Fruit fly (Drosophila melanogaster) whole organism, embryonic: Measurements from ENCODE around the gene Hrd3.

Source experiments
- Asciz ChIP-seq: fragments of 200-800 bp; sonication (Bioruptor generic); optimal IDR thresholded peaks from 2 replicates; lab custom pipeline; 2017; ENCODE audit warnings: missing biosample characterization, mild to moderate bottlenecking, missing genetic modification characterization, missing genetic modification reagents
- CG10366 ChIP-seq: fragments of 200-800 bp; sonication (Bioruptor generic); IDR thresholded peaks from 2 replicates; pipeline ENCODE4 v1.3.6; 2022; ENCODE audit warnings: missing biosample characterization, missing genetic modification characterization
- CG11085 ChIP-seq: fragments of 200-800 bp; sonication (Bioruptor generic); IDR thresholded peaks from 2 replicates; pipeline ENCODE4 v1.3.6; 2022; ENCODE audit warnings: missing biosample characterization, missing genetic modification characterization
- CG11398 ChIP-seq: fragments of 200-800 bp; sonication (Bioruptor generic); optimal IDR thresholded peaks from 2 replicates; lab custom pipeline; 2016; ENCODE audit warnings: missing biosample characterization, missing genetic modification characterization
- CG11695 ChIP-seq: fragments of 200-800 bp; sonication (Bioruptor generic); IDR thresholded peaks from 3 replicates; pipeline ENCODE4 v1.3.6; 2022; ENCODE audit warnings: missing biosample characterization, missing genetic modification characterization
- CG12744 ChIP-seq: fragments of 200-800 bp; sonication (Bioruptor generic); optimal IDR thresholded peaks from 2 replicates; lab custom pipeline; 2016; ENCODE audit warnings: missing biosample characterization, missing genetic modification characterization
- CG12769 ChIP-seq: fragments of 200-800 bp; sonication (Bioruptor generic); optimal IDR thresholded peaks from 2 replicates; lab custom pipeline; 2019; ENCODE audit warnings: missing biosample characterization, mild to moderate bottlenecking, missing genetic modification characterization, moderate library complexity
- CG13894 ChIP-seq: fragments of 200-800 bp; sonication (Bioruptor generic); optimal IDR thresholded peaks from 3 replicates; lab custom pipeline; 2018; ENCODE audit warnings: missing biosample characterization, mild to moderate bottlenecking, missing genetic modification characterization, moderate library complexity
- CG1603 ChIP-seq: fragments of 200-800 bp; sonication (Bioruptor generic); optimal IDR thresholded peaks from 2 replicates; lab custom pipeline; 2019; ENCODE audit warnings: missing biosample characterization, mild to moderate bottlenecking, missing genetic modification characterization, moderate library complexity
- CG17361 ChIP-seq: fragments of 200-800 bp; sonication (Bioruptor generic); IDR thresholded peaks from 3 replicates; pipeline ENCODE4 v1.3.6; 2022; ENCODE audit warnings: missing biosample characterization, missing genetic modification characterization
- CG17612 ChIP-seq: fragments of 200-800 bp; sonication (Bioruptor generic); IDR thresholded peaks from 2 replicates; pipeline ENCODE4 v1.3.6; 2022; ENCODE audit warnings: missing biosample characterization, missing genetic modification characterization
- CG17912 ChIP-seq: fragments of 200-800 bp; sonication (Bioruptor generic); optimal IDR thresholded peaks from 2 replicates; lab custom pipeline; 2018; ENCODE audit warnings: missing biosample characterization, mild to moderate bottlenecking, missing genetic modification characterization
- CG31365 ChIP-seq: fragments of 200-800 bp; sonication (Bioruptor generic); optimal IDR thresholded peaks from 2 replicates; lab custom pipeline; 2018; ENCODE audit warnings: missing biosample characterization, mild to moderate bottlenecking, missing genetic modification characterization
- CG3163 ChIP-seq: fragments of 200-800 bp; sonication (Bioruptor generic); optimal IDR thresholded peaks from 3 replicates; lab custom pipeline; 2016; ENCODE audit warnings: missing biosample characterization, missing genetic modification characterization
- CG4328 ChIP-seq: fragments of 200-800 bp; sonication (Bioruptor generic); optimal IDR thresholded peaks from 3 replicates; lab custom pipeline; 2017; ENCODE audit warnings: missing biosample characterization, missing genetic modification reagents, missing genetic modification characterization
- CG7963 ChIP-seq: fragments of 200-800 bp; sonication (Bioruptor generic); IDR thresholded peaks from 3 replicates; pipeline ENCODE4 v1.3.6; 2022; ENCODE audit warnings: missing biosample characterization, missing genetic modification characterization; ENCODE audit not compliant: partially characterized antibody
- CG7987 ChIP-seq: fragments of 200-800 bp; sonication (Bioruptor generic); optimal IDR thresholded peaks from 2 replicates; lab custom pipeline; 2018; ENCODE audit warnings: missing biosample characterization, mild to moderate bottlenecking, missing genetic modification characterization, moderate library complexity
- CHES-1-like ChIP-seq: fragments of 200-800 bp; sonication (Bioruptor generic); optimal IDR thresholded peaks from 2 replicates; lab custom pipeline; 2016; ENCODE audit warnings: missing biosample characterization, missing genetic modification characterization
- CkIIα-i1 ChIP-seq: fragments of 200-800 bp; sonication (Bioruptor generic); IDR thresholded peaks from 2 replicates; pipeline ENCODE4 v1.3.6; 2022; ENCODE audit warnings: missing biosample characterization, missing genetic modification characterization
- Dip3 ChIP-seq: fragments of 200-800 bp; sonication (Bioruptor generic); optimal IDR thresholded peaks from 3 replicates; lab custom pipeline; 2016; ENCODE audit warnings: missing biosample characterization, missing genetic modification characterization
- Eip74EF ChIP-seq, 2 experiments: fragments of 200-800 bp in 1 of 2; fragments of >200 bp in 1 of 2; sonication (Bioruptor generic) in 1 of 2; optimal IDR thresholded peaks; 2 replicates each; lab custom pipeline; 2017 to 2019; ENCODE audit warnings: missing biosample characterization in 2 of 2, missing genetic modification characterization in 2 of 2, mild to moderate bottlenecking in 1 of 2, moderate library complexity in 1 of 2
- Fer1 ChIP-seq: fragments of 200-800 bp; sonication (Bioruptor generic); optimal IDR thresholded peaks from 2 replicates; lab custom pipeline; 2017; ENCODE audit warnings: missing biosample characterization, mild to moderate bottlenecking, missing genetic modification characterization
- MBD-R2 ChIP-seq: fragments of 200-800 bp; sonication (Bioruptor generic); IDR thresholded peaks from 2 replicates; pipeline ENCODE4 v1.3.6; 2022; ENCODE audit warnings: missing biosample characterization, missing genetic modification characterization
- NC2β ChIP-seq: fragments of 200-800 bp; sonication (Bioruptor generic); optimal IDR thresholded peaks from 2 replicates; lab custom pipeline; 2016; ENCODE audit warnings: missing biosample characterization, missing genetic modification characterization
- Spps ChIP-seq: fragments of 200-800 bp; sonication (Bioruptor generic); optimal IDR thresholded peaks from 2 replicates; lab custom pipeline; 2018; ENCODE audit warnings: missing biosample characterization, mild to moderate bottlenecking, missing genetic modification characterization
- Usf ChIP-seq: fragments of 200-800 bp; sonication (Bioruptor generic); optimal IDR thresholded peaks from 2 replicates; lab custom pipeline; 2017; ENCODE audit warnings: missing genotype, missing biosample characterization, missing genetic modification characterization
- bbx ChIP-seq: fragments of 200-800 bp; sonication (Bioruptor generic); IDR thresholded peaks from 2 replicates; pipeline ENCODE4 v1.3.6; 2022; ENCODE audit warnings: missing biosample characterization, missing genetic modification characterization; ENCODE audit not compliant: partially characterized antibody
- cad ChIP-seq: fragments of >200 bp; optimal IDR thresholded peaks from 2 replicates; lab custom pipeline; 2017; ENCODE audit warnings: missing biosample characterization, missing genetic modification characterization
- cato ChIP-seq: fragments of 200-800 bp; sonication (Bioruptor generic); optimal IDR thresholded peaks from 2 replicates; lab custom pipeline; 2016; ENCODE audit warnings: missing biosample characterization, missing genetic modification characterization, borderline replicate concordance
- chinmo ChIP-seq: fragments of 200-800 bp; sonication (Bioruptor generic); IDR thresholded peaks from 4 replicates; pipeline ENCODE4 v1.3.6; 2022; ENCODE audit warnings: missing biosample characterization, missing genetic modification characterization; ENCODE audit not compliant: partially characterized antibody
- crc ChIP-seq: fragments of 200-800 bp; sonication (Bioruptor generic); optimal IDR thresholded peaks from 2 replicates; lab custom pipeline; 2016; ENCODE audit warnings: missing biosample characterization, missing genetic modification characterization
- crp ChIP-seq, 2 experiments: fragments of 200-800 bp; sonication (Bioruptor generic); optimal IDR thresholded peaks; 2 replicates in 1 of 2; 3 replicates in 1 of 2; lab custom pipeline; 2017; ENCODE audit warnings: missing biosample characterization in 2 of 2, missing genetic modification characterization in 2 of 2, mild to moderate bottlenecking in 1 of 2, moderate library complexity in 1 of 2
- danr ChIP-seq: fragments of 200-800 bp; sonication (Bioruptor generic); IDR thresholded peaks from 2 replicates; pipeline ENCODE4 v1.3.6; 2022; ENCODE audit warnings: missing biosample characterization, missing genetic modification characterization
- dmrt11E ChIP-seq: fragments of 200-800 bp; sonication (Bioruptor generic); optimal IDR thresholded peaks from 3 replicates; lab custom pipeline; 2018; ENCODE audit warnings: missing biosample characterization, mild to moderate bottlenecking, missing genetic modification characterization, moderate library complexity
- dpn ChIP-seq, 2 experiments: fragments of 200-800 bp; sonication (Bioruptor generic); optimal IDR thresholded peaks; 3 replicates each; lab custom pipeline; 2016; ENCODE audit warnings: missing biosample characterization in 2 of 2, missing genetic modification characterization in 2 of 2
- ewg ChIP-seq: fragments of 200-800 bp; sonication (Bioruptor generic); optimal IDR thresholded peaks from 3 replicates; lab custom pipeline; 2017; ENCODE audit warnings: mild to moderate bottlenecking, missing biosample characterization, missing genetic modification reagents, missing genetic modification characterization
- fd64A ChIP-seq: fragments of 200-800 bp; sonication (Bioruptor generic); optimal IDR thresholded peaks from 3 replicates; lab custom pipeline; 2018; ENCODE audit warnings: missing biosample characterization, mild to moderate bottlenecking, missing genetic modification characterization
- gfzf ChIP-seq: fragments of 200-800 bp; sonication (Bioruptor generic); optimal IDR thresholded peaks from 2 replicates; lab custom pipeline; 2016; ENCODE audit warnings: missing biosample characterization, mild to moderate bottlenecking, missing genetic modification characterization, moderate library complexity
- gt ChIP-seq: fragments of 200-800 bp; sonication (Bioruptor generic); IDR thresholded peaks from 2 replicates; pipeline ENCODE4 v1.3.6; 2022; ENCODE audit warnings: missing biosample characterization, missing genetic modification characterization
- mam ChIP-seq: fragments of 200-800 bp; sonication (Bioruptor generic); optimal IDR thresholded peaks from 3 replicates; lab custom pipeline; 2016; ENCODE audit warnings: missing biosample characterization, missing genetic modification characterization
- mld ChIP-seq: fragments of 200-800 bp; sonication (Bioruptor generic); IDR thresholded peaks from 3 replicates; pipeline ENCODE4 v1.3.6; 2022; ENCODE audit warnings: missing biosample characterization, missing genetic modification characterization; ENCODE audit not compliant: partially characterized antibody
- nerfin-2 ChIP-seq: fragments of 200-800 bp; sonication (Bioruptor generic); IDR thresholded peaks from 2 replicates; pipeline ENCODE4 v1.3.6; 2022; ENCODE audit warnings: missing biosample characterization, missing genetic modification characterization; ENCODE audit not compliant: partially characterized antibody
- nmo ChIP-seq: fragments of 200-800 bp; sonication (Bioruptor generic); optimal IDR thresholded peaks from 2 replicates; lab custom pipeline; 2018; ENCODE audit warnings: missing biosample characterization, mild to moderate bottlenecking, missing genetic modification characterization, moderate library complexity
- rib ChIP-seq: fragments of 200-800 bp; sonication (Bioruptor generic); IDR thresholded peaks from 2 replicates; pipeline ENCODE4 v1.3.6; 2022; ENCODE audit warnings: missing biosample characterization, missing genetic modification characterization
- ro ChIP-seq: fragments of 200-800 bp; sonication (Bioruptor generic); IDR thresholded peaks from 2 replicates; pipeline ENCODE4 v1.3.6; 2022; ENCODE audit warnings: missing biosample characterization, missing genetic modification characterization
- scrt ChIP-seq: fragments of 200-800 bp; sonication (Bioruptor generic); optimal IDR thresholded peaks from 2 replicates; lab custom pipeline; 2018; ENCODE audit warnings: missing biosample characterization, mild to moderate bottlenecking, missing genetic modification characterization, moderate library complexity
- ttk ChIP-seq: fragments of 200-800 bp; sonication (Bioruptor generic); IDR thresholded peaks from 2 replicates; pipeline ENCODE4 v2.1.2; 2022; ENCODE audit warnings: missing biosample characterization, missing genetic modification characterization
- vvl ChIP-seq: fragments of 200-800 bp; sonication (Bioruptor generic); IDR thresholded peaks from 2 replicates; pipeline ENCODE4 v1.3.6; 2022; ENCODE audit warnings: missing biosample characterization, missing genetic modification characterization
- wek ChIP-seq: fragments of 200-800 bp; sonication (Bioruptor generic); optimal IDR thresholded peaks from 3 replicates; lab custom pipeline; 2018; ENCODE audit warnings: missing biosample characterization, mild to moderate bottlenecking, missing genetic modification characterization, moderate library complexity
- zen ChIP-seq: fragments of 200-800 bp; sonication (Bioruptor generic); optimal IDR thresholded peaks from 3 replicates; lab custom pipeline; 2018; ENCODE audit warnings: missing biosample characterization, mild to moderate bottlenecking, missing genetic modification characterization, moderate library complexity

The Hrd3 gene

DNA sequence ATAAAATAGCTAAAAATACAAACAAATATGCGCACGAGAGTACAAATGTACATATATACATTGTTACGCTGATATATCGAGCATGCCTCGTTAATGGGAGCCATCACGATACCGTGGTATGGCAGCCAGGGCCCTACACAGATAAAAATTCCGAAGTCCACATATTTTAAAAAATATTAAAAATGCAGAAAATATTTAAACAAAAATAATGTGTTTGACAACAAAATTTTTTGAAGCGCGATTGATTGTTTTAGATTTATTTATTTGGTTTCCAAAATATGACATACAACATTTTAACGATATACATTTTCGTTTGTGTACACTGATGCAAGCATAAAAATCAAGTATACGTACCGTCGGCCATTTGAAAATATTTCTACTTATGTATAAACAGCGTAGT lies 31.6 kb downstream of the Hrd3 start (continued):
- no peak for TF ChIP-seq bbx (GFP tag; lab: Robert Waterston, UW)
- TF ChIP-seq Dip3 (GFP tag; lab: Kevin White, UChicago), result peak; percentile 85
- TF ChIP-seq mam (GFP tag; lab: Kevin White, UChicago), result peak; percentile 85
- TF ChIP-seq CG11398 (GFP tag; lab: Kevin White, UChicago), result peak; percentile 3
- peak; percentile 43; the same call in 1 of the 2 replicates for TF ChIP-seq danr (GFP tag; lab: Robert Waterston, UW)
- peak; percentile 1 for TF ChIP-seq CG31365 (tag; lab: Kevin White, UChicago)
- peak; percentile 23 for TF ChIP-seq cato (GFP tag; lab: Kevin White, UChicago)
- peak; percentile 87 for TF ChIP-seq CG13894 (tag; lab: Kevin White, UChicago)
- TF ChIP-seq Usf (GFP tag; lab: Kevin White, UChicago), result peak; percentile 64
- TF ChIP-seq scrt, result peak; percentile 78
- TF ChIP-seq fd64A (GFP tag; lab: Kevin White, UChicago), result no peak
- TF ChIP-seq CG7963 (GFP tag; lab: Robert Waterston, UW), result no peak
- TF ChIP-seq vvl (GFP tag; lab: Robert Waterston, UW), result peak; percentile 88
- TF ChIP-seq CG17912, result no peak
- TF ChIP-seq dpn (GFP tag; optimal IDR thresholded peaks at IDR 0.05; lab: Kevin White, UChicago), result peak; percentile 65 to 73
- TF ChIP-seq CG10366 (GFP tag; lab: Robert Waterston, UW), result peak; percentile 77
- peak; percentile 53 for TF ChIP-seq crc (GFP tag; lab: Kevin White, UChicago)
- TF ChIP-seq cad (GFP tag; lab: Kevin White, UChicago), result no peak
- peak in 1 of 2 experiments; percentile 50 for TF ChIP-seq Eip74EF (GFP tag; optimal IDR thresholded peaks at IDR 0.05; lab: Kevin White, UChicago)
- peak; percentile 74 for TF ChIP-seq CG7987 (GFP tag; lab: Kevin White, UChicago)
- peak; percentile 53 for TF ChIP-seq CG12744 (GFP tag; lab: Kevin White, UChicago)
- TF ChIP-seq ttk, result peak; percentile 64
- TF ChIP-seq CG3163 (GFP tag; lab: Kevin White, UChicago), result peak; percentile 40
- TF ChIP-seq nmo (GFP tag; lab: Kevin White, UChicago), result peak; percentile 71
- TF ChIP-seq CG11695 (GFP tag; lab: Robert Waterston, UW), result peak; percentile 86
- TF ChIP-seq CG4328 (GFP tag; lab: Kevin White, UChicago), result no peak
- peak in 1 of 2 experiments; percentile 8 for TF ChIP-seq crp (GFP tag; optimal IDR thresholded peaks at IDR 0.05; lab: Kevin White, UChicago)
- peak; percentile 90 for TF ChIP-seq Fer1 (GFP tag; lab: Kevin White, UChicago)
- TF ChIP-seq CG1603 (tag; lab: Kevin White, UChicago), result peak; percentile 51
- TF ChIP-seq CG17612 (GFP tag; lab: Robert Waterston, UW), result peak; percentile 80
- TF ChIP-seq CHES-1-like (GFP tag; lab: Kevin White, UChicago), result peak; percentile 58
- TF ChIP-seq MBD-R2 (GFP tag; lab: Robert Waterston, UW), result peak; percentile 58; the same call in 1 of the 2 replicates
- peak; percentile 75 for TF ChIP-seq CG17361 (GFP tag; lab: Robert Waterston, UW)
- TF ChIP-seq mld (GFP tag; lab: Robert Waterston, UW), result no peak
- no peak for TF ChIP-seq NC2β
- peak; percentile 23 for TF ChIP-seq Spps (tag; lab: Kevin White, UChicago)
- no peak for TF ChIP-seq wek (GFP tag; lab: Kevin White, UChicago)
- TF ChIP-seq ro (GFP tag; lab: Robert Waterston, UW), result no peak
- peak; percentile 85; the same call in 1 of the 2 replicates for TF ChIP-seq rib (GFP tag; lab: Robert Waterston, UW)
- 0 out of 4 replicates have a peak, but pooled peaks have one; percentile 36 for TF ChIP-seq chinmo (GFP tag; lab: Robert Waterston, UW)
- TF ChIP-seq nerfin-2, result no peak
- TF ChIP-seq gfzf, result no peak
- peak; percentile 41 for TF ChIP-seq zen (tag; lab: Kevin White, UChicago)
- TF ChIP-seq CG12769 (tag; lab: Kevin White, UChicago), result peak; percentile 82
- no peak for TF ChIP-seq ewg (GFP tag; lab: Kevin White, UChicago)
- TF ChIP-seq CkIIα-i1 (GFP tag; lab: Robert Waterston, UW), result no peak
- TF ChIP-seq Asciz (GFP tag; lab: Kevin White, UChicago), result peak; percentile 72
- TF ChIP-seq gt (GFP tag; lab: Robert Waterston, UW), result no peak
- TF ChIP-seq CG11085 (GFP tag; lab: Robert Waterston, UW), result peak; percentile 62; the same call in 1 of the 2 replicates
- peak; percentile 5 for TF ChIP-seq dmrt11E (tag; lab: Kevin White, UChicago)
